Fruit fly (Drosophila melanogaster) Kc167 (cell line): ENCODE measurements around the gene Sf3a1.

Experiments
- Myc ChIP-seq: fragments of >200 bp; optimal IDR thresholded peaks from 2 replicates; lab custom pipeline; 2017; ENCODE audit warnings: missing external identifiers
- Sin3A ChIP-seq: fragments of >200 bp; optimal IDR thresholded peaks from 2 replicates; lab custom pipeline; 2018; ENCODE audit warnings: missing external identifiers
- h ChIP-seq: fragments of >200 bp; optimal IDR thresholded peaks from 3 replicates; lab custom pipeline; 2018; ENCODE audit warnings: missing external identifiers
- insv ChIP-seq: fragments of >200 bp; optimal IDR thresholded peaks from 3 replicates; lab custom pipeline; 2018; ENCODE audit warnings: missing external identifiers
- psq ChIP-seq: fragments of >200 bp; optimal IDR thresholded peaks from 2 replicates; lab custom pipeline; 2017; ENCODE audit warnings: missing external identifiers

dm6 chr3R:17003468-17003867, 1.3 kb upstream of the Sf3a1 start:
- TF ChIP-seq insv: no peak
- TF ChIP-seq h: no peak
- TF ChIP-seq psq: no peak
- no peak for TF ChIP-seq Sin3A
- no peak for TF ChIP-seq Myc (lab: Kevin White, UChicago)
